Worm (Caenorhabditis elegans): Measurements from ENCODE around the gene F59C12.4.

F59C12.4 gene

ce11 chrX:16647222-16647621 is 44.8 kb upstream of the F59C12.4 start:
- no peak for TF ChIP-seq bed-2 (GFP tag; IDR thresholded peaks at IDR 0.05)
- no peak for TF ChIP-seq ceh-27 (GFP tag; optimal IDR thresholded peaks at IDR 0.05)
- TF ChIP-seq sdz-38 (tag; optimal IDR thresholded peaks at IDR 0.05), result no peak
- TF ChIP-seq D2030.7 (GFP tag; IDR thresholded peaks at IDR 0.05), result no peak
- no peak for TF ChIP-seq F52B5.7 (tag; optimal IDR thresholded peaks at IDR 0.05)
- TF ChIP-seq lin-26 (GFP tag; IDR thresholded peaks at IDR 0.05), result no peak
- no peak for TF ChIP-seq attf-5 (GFP tag; optimal IDR thresholded peaks at IDR 0.05)
- no peak for TF ChIP-seq athp-1 (tag; optimal IDR thresholded peaks at IDR 0.05)
- no peak for TF ChIP-seq mel-28 (tag; optimal IDR thresholded peaks at IDR 0.05; ENCODE audit: borderline replicate concordance)

- peak; percentile 54 for TF ChIP-seq nhr-80 (tag; optimal IDR thresholded peaks at IDR 0.05)
- TF ChIP-seq somi-1 (GFP tag; optimal IDR thresholded peaks at IDR 0.05), result no peak
Measured at ce11 chrX:16644889-16645288, 42.5 kb upstream of the F59C12.4 start.

- TF ChIP-seq madf-10 (tag; optimal IDR thresholded peaks at IDR 0.05), result no peak
- TF ChIP-seq pha-4 (tag; optimal IDR thresholded peaks at IDR 0.05), result no peak
- peak; percentile 95 for TF ChIP-seq zfh-2 (GFP tag; conservative IDR thresholded peaks at IDR 0.05)
- no peak for TF ChIP-seq zim-3 (tag; optimal IDR thresholded peaks at IDR 0.05)
- TF ChIP-seq sptf-2 (GFP tag; optimal IDR thresholded peaks at IDR 0.05), result peak; percentile 29
- TF ChIP-seq egrh-3 (GFP tag; IDR thresholded peaks at IDR 0.05), result peak; percentile 89; the same call in 1 of the 2 replicates
Measured at ce11 chrX:16643246-16643645, 40.8 kb upstream of the F59C12.4 start.

ce11 chrX:16641678-16642077 is 39.3 kb upstream of the F59C12.4 start:
- TF ChIP-seq F57A8.1 (GFP tag; optimal IDR thresholded peaks at IDR 0.05) (no peak), pha-4 (tag; optimal IDR thresholded peaks at IDR 0.05) (no peak), mcd-1 (GFP tag; IDR thresholded peaks at IDR 0.05) (no peak)

ce11 chrX:16634708-16635107 is 32.3 kb upstream of the F59C12.4 start:
- peak; percentile 58; the same call in 1 of the 2 replicates for TF ChIP-seq C17E4.6 (GFP tag; IDR thresholded peaks at IDR 0.05)
- 0 out of 2 replicates have a peak, but pooled peaks have one; percentile 30 for TF ChIP-seq let-526 (GFP tag; IDR thresholded peaks at IDR 0.05)
- peak; percentile 67 for TF ChIP-seq T07F8.4 (tag; optimal IDR thresholded peaks at IDR 0.05)
- TF ChIP-seq snpc-1.3 (tag; optimal IDR thresholded peaks at IDR 0.05; ENCODE audit: insufficient read depth), result peak; percentile 83
- peak; percentile 78; the same call in 1 of the 2 replicates for TF ChIP-seq B0336.3 (GFP tag; IDR thresholded peaks at IDR 0.05)
- peak; percentile 68 to 71 for TF ChIP-seq rec-8 (tag; optimal IDR thresholded peaks at IDR 0.05)
- peak; percentile 82 for TF ChIP-seq nfyb-1 (GFP tag; IDR thresholded peaks at IDR 0.05)
- TF ChIP-seq ztf-28 (GFP tag; IDR thresholded peaks at IDR 0.05), result 0 out of 2 replicates have a peak, but pooled peaks have one; percentile 18
- TF ChIP-seq F39B2.1 (GFP tag; IDR thresholded peaks at IDR 0.05), result no peak
- peak; percentile 40; the same call in 1 of the 2 replicates for TF ChIP-seq Y53F4B.3 (GFP tag; IDR thresholded peaks at IDR 0.05)
- peak; percentile 74 for TF ChIP-seq gei-17 (GFP tag; optimal IDR thresholded peaks at IDR 0.05)
- peak; percentile 38 for TF ChIP-seq lin-54 (GFP tag; optimal IDR thresholded peaks at IDR 0.05)
- TF ChIP-seq dpl-1 (GFP tag; optimal IDR thresholded peaks at IDR 0.05), result no peak
- TF ChIP-seq rpc-1 (optimal IDR thresholded peaks at IDR 0.05), result peak; percentile 84
- peak; percentile 88 for TF ChIP-seq rpc-1 (tag; optimal IDR thresholded peaks at IDR 0.05)
- TF ChIP-seq mcd-1 (GFP tag; IDR thresholded peaks at IDR 0.05), result peak; percentile 68
- TF ChIP-seq somi-1 (GFP tag; optimal IDR thresholded peaks at IDR 0.05), result peak; percentile 46
- peak; percentile 62 for TF ChIP-seq C06A6.2 (GFP tag; conservative IDR thresholded peaks at IDR 0.05)
- peak; percentile 77 for TF ChIP-seq chd-7 (tag; optimal IDR thresholded peaks at IDR 0.05)
- TF ChIP-seq lin-35 (GFP tag; optimal IDR thresholded peaks at IDR 0.05), result no peak
- TF ChIP-seq madf-8 (GFP tag; conservative IDR thresholded peaks at IDR 0.05), result 0 out of 2 replicates have a peak, but pooled peaks have one; percentile 9
- peak; percentile 86 for TF ChIP-seq hmg-1.2 (GFP tag; IDR thresholded peaks at IDR 0.05)
- no peak for TF ChIP-seq mes-4 (tag; optimal IDR thresholded peaks at IDR 0.05)
- TF ChIP-seq ztf-26 (tag; optimal IDR thresholded peaks at IDR 0.05), result peak; percentile 74
- TF ChIP-seq aptf-2 (GFP tag; conservative IDR thresholded peaks at IDR 0.05), result 0 out of 2 replicates have a peak, but pooled peaks have one; percentile 12
- TF ChIP-seq efl-1 (GFP tag; optimal IDR thresholded peaks at IDR 0.05), result no peak
